Worm (Caenorhabditis elegans) whole organism, L3 larva: ENCODE data around the gene Y71H2AR.2.

Experiments used
- ama-1 ChIP-seq: fragments of 150-350 bp; optimal IDR thresholded peaks from 2 replicates; lab custom pipeline; 2018
- ceh-82 ChIP-seq: fragments of 150-350 bp; optimal IDR thresholded peaks from 2 replicates; lab custom pipeline; 2014; ENCODE audit warnings: missing biosample characterization, missing genetic modification characterization
- ceh-9 ChIP-seq: sonication (generic microtip); optimal IDR thresholded peaks from 2 replicates; lab custom pipeline; 2018; ENCODE audit warnings: missing biosample characterization, missing genetic modification characterization
- daf-12 ChIP-seq: fragments of 150-350 bp; optimal IDR thresholded peaks from 2 replicates; lab custom pipeline; 2014; ENCODE audit warnings: missing biosample characterization, missing genetic modification reagents, missing genetic modification characterization
- elt-2 ChIP-seq: sonication (generic microtip); optimal IDR thresholded peaks from 2 replicates; lab custom pipeline; 2016; ENCODE audit warnings: missing genetic modification reagents, mild to moderate bottlenecking, missing genetic modification characterization, missing compliant biosample characterization
- elt-3 ChIP-seq, 3 experiments: fragments of 150-350 bp in 1 of 3; sonication (generic microtip) in 2 of 3; optimal IDR thresholded peaks; 2 replicates in 2 of 3; 4 replicates in 1 of 3; lab custom pipeline; 2014 to 2017; ENCODE audit warnings: missing biosample characterization in 3 of 3, missing genetic modification characterization in 3 of 3
- eor-1 ChIP-seq, 2 experiments: fragments of 150-350 bp; optimal IDR thresholded peaks; 2 replicates each; lab custom pipeline; 2014 to 2018; ENCODE audit warnings: missing biosample characterization in 2 of 2, missing genetic modification characterization in 2 of 2
- mdl-1 ChIP-seq: fragments of 150-350 bp; optimal IDR thresholded peaks from 2 replicates; lab custom pipeline; 2014; ENCODE audit warnings: missing biosample characterization, missing genetic modification characterization
- nhr-11 ChIP-seq: fragments of 150-350 bp; optimal IDR thresholded peaks from 2 replicates; lab custom pipeline; 2014; ENCODE audit warnings: missing biosample characterization, missing genetic modification characterization
- nhr-12 ChIP-seq: fragments of 150-350 bp; optimal IDR thresholded peaks from 2 replicates; lab custom pipeline; 2014; ENCODE audit warnings: missing biosample characterization, missing genetic modification characterization
- pha-4 ChIP-seq: fragments of 150-350 bp; optimal IDR thresholded peaks from 2 replicates; lab custom pipeline; 2014; ENCODE audit warnings: missing biosample characterization, missing genetic modification reagents, missing genetic modification characterization
- unc-39 ChIP-seq: sonication (generic microtip); optimal IDR thresholded peaks from 4 replicates; lab custom pipeline; 2017; ENCODE audit warnings: missing biosample characterization, missing genetic modification characterization
- unc-62 ChIP-seq: fragments of 150-350 bp; sonication (generic microtip); optimal IDR thresholded peaks from 4 replicates; lab custom pipeline; 2014; ENCODE audit warnings: missing biosample characterization, missing genetic modification reagents, missing genetic modification characterization

DNA sequence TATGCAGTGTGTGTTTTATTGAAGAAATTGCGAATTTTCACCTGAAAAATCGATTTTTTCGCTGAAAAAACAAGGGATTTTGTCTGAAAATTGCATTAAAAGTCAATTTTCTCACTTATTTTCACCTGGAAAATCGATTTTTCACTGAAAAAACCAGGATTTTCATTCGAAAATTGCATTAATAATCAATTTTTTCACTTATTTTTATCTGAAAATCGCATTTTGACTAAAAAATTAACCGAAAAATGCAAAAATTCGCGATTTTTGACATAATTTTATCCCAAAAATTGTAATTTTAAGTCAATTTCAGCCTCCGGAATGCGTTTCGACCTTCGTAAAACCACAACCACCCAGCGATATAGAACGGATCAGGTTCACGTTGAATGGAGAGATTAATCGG lies 8.2 kb downstream of the Y71H2AR.2 start, which contains the start of gene Y71H2AM.29:
- no peak for TF ChIP-seq elt-3 (tag; optimal IDR thresholded peaks at IDR 0.05; lab: Kevin White, UChicago)
- no peak for TF ChIP-seq elt-2 (tag; lab: Kevin White, UChicago)
- TF ChIP-seq eor-1 (tag; optimal IDR thresholded peaks at IDR 0.05; lab: Kevin White, UChicago) = no peak
- no peak for TF ChIP-seq ceh-9 (tag; lab: Kevin White, UChicago)
- no peak for TF ChIP-seq pha-4 (tag; lab: Kevin White, UChicago)
- TF ChIP-seq ama-1 (lab: Kevin White, UChicago) = no peak
- no peak for TF ChIP-seq mdl-1 (tag; lab: Kevin White, UChicago)
- TF ChIP-seq daf-12 (tag; lab: Kevin White, UChicago) = no peak
- no peak for TF ChIP-seq unc-62 (GFP tag; lab: Kevin White, UChicago)
- TF ChIP-seq nhr-12 = no peak
- TF ChIP-seq unc-39 (tag; lab: Kevin White, UChicago) = no peak
- no peak for TF ChIP-seq ceh-82
- no peak for TF ChIP-seq nhr-11 (tag; lab: Kevin White, UChicago)
